Worm (Caenorhabditis elegans) whole organism, early embryonic: ENCODE measurements around the gene prcc-1.

Experiments
- B0310.2 ChIP-seq: sonication (generic microtip); optimal IDR thresholded peaks from 2 replicates; lab custom pipeline; 2016; ENCODE audit warnings: mild to moderate bottlenecking, missing genetic modification characterization, missing compliant biosample characterization
- F13C5.2 ChIP-seq: sonication (generic microtip); optimal IDR thresholded peaks from 2 replicates; lab custom pipeline; 2017; ENCODE audit warnings: mild to moderate bottlenecking, missing genetic modification characterization, inconsistent platforms, missing compliant biosample characterization
- aly-1 ChIP-seq: sonication (generic microtip); optimal IDR thresholded peaks from 2 replicates; lab custom pipeline; 2016; ENCODE audit warnings: missing genetic modification characterization, missing compliant biosample characterization
- ama-1 ChIP-seq: fragments of 150-350 bp; optimal IDR thresholded peaks from 2 replicates; lab custom pipeline; 2014
- ceh-13 ChIP-seq: fragments of 200-800 bp; sonication (Bioruptor generic); optimal IDR thresholded peaks from 2 replicates; lab custom pipeline; 2018; ENCODE audit warnings: mild to moderate bottlenecking, missing genetic modification characterization, missing compliant biosample characterization
- ceh-36 ChIP-seq: sonication (generic microtip); optimal IDR thresholded peaks from 2 replicates; lab custom pipeline; 2016; ENCODE audit warnings: missing genetic modification characterization, inconsistent platforms, missing compliant biosample characterization
- ets-7 ChIP-seq: sonication (generic microtip); optimal IDR thresholded peaks from 2 replicates; lab custom pipeline; 2016; ENCODE audit warnings: missing genotype, missing genetic modification characterization, missing compliant biosample characterization
- flt-1 ChIP-seq: fragments of 200-800 bp; sonication (Bioruptor generic); IDR thresholded peaks from 2 replicates; pipeline ENCODE4 v1.3.6; 2022; ENCODE audit warnings: missing genetic modification characterization, missing compliant biosample characterization
- hnd-1 ChIP-seq: sonication (generic microtip); optimal IDR thresholded peaks from 2 replicates; lab custom pipeline; 2016; ENCODE audit warnings: missing genetic modification characterization, missing compliant biosample characterization
- pes-1 ChIP-seq: fragments of 200-800 bp; sonication (Bioruptor generic); IDR thresholded peaks from 2 replicates; pipeline ENCODE4 v1.3.6; 2022; ENCODE audit warnings: missing genetic modification reagents, missing genetic modification characterization, missing compliant biosample characterization
- sea-1 ChIP-seq: fragments of 200-800 bp; sonication (Bioruptor generic); conservative IDR thresholded peaks from 2 replicates; pipeline ENCODE4 v1.3.6; 2022; ENCODE audit warnings: missing genetic modification characterization, missing compliant biosample characterization
- tbx-11 ChIP-seq: fragments of 200-800 bp; sonication (Bioruptor generic); IDR thresholded peaks from 2 replicates; pipeline ENCODE4 v1.3.6; 2022; ENCODE audit warnings: missing genetic modification characterization, missing compliant biosample characterization
- tra-4 ChIP-seq: sonication (generic microtip); optimal IDR thresholded peaks from 2 replicates; lab custom pipeline; 2017; ENCODE audit warnings: missing genetic modification characterization, missing compliant biosample characterization

DNA sequence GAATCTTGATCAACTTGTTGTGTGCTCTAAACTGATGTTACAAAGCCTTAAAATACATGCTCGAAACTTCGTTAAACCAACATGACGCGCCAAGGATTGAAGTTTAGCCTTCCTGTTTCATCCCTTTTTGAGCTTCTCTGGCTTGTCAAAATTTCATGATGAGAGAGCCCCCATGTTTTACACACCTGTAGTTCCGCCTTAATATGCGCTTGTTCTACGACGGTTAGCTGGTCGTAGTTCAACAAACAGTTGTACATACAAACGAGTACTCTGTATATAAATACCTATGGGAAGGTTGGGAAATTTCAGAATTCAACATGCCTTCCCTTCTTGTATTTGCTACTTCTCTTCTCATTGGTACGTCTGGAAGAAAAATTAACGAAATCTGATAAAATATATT is 25.1 kb downstream of the prcc-1 start, which contains the start of gene scl-6:
- TF ChIP-seq ama-1, result no peak
- TF ChIP-seq B0310.2 (tag; lab: Kevin White, UChicago), result no peak
- no peak for TF ChIP-seq sea-1
- TF ChIP-seq ceh-36, result no peak
- TF ChIP-seq ceh-13 (GFP tag; lab: Kevin White, UChicago), result no peak
- TF ChIP-seq flt-1 (GFP tag; lab: Robert Waterston, UW), result no peak
- no peak for TF ChIP-seq hnd-1
- TF ChIP-seq tbx-11, result no peak
- no peak for TF ChIP-seq F13C5.2
- TF ChIP-seq aly-1, result no peak
- no peak for TF ChIP-seq pes-1 (GFP tag; lab: Robert Waterston, UW)
- TF ChIP-seq tra-4 (tag; lab: Kevin White, UChicago), result no peak
- TF ChIP-seq ets-7, result no peak
